ENCODE assay signal across 6 fruit fly cellular contexts in the genomic region with DNA sequence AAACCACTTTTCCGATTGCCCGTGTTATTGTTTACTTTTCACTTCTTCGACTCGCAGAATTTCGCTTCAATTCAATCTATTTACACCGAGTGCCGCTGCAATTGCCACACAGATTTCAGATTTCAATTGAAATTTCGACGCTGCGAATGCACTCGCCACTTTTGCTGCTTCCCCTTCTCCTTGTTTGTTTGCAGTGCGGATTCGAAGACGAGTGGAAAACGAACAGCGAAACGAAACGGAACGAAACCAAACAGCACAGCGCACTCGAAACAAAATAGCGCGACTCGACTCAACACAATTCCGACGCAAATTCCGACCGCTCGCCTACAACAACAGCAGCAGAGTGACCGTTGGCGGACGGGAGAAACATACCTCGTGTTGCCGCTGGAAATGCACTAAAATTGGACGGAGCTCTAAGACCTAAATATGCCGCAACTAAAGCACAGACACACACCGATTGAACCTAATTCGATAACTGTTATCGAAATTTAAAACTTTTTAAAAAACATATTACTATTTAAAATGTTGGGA.
A peak's percentile ranks its signal among the peaks of the same experiment; 100 is the strongest.
TF ChIP-seq lines count a peak whose summit lies in the region.

A gene (minus strand): TSS at position 345 of the 531 bp plus-strand sequence.

- TF ChIP-seq CTCF in S2 (optimal IDR thresholded peaks at IDR 0.05; lab: Kevin White, UChicago): peak; percentile 41 to 49
- peak; percentile 45 for TF ChIP-seq CTCF in whole organism, embryonic (GFP tag; optimal IDR thresholded peaks at IDR 0.05; lab: Kevin White, UChicago)

TF ChIP-seq in whole organism, adult, 20 proteins besides CTCF, POLR2A, EP300 and RAD21:
- TF ChIP-seq CG12768 (GFP tag; optimal IDR thresholded peaks at IDR 0.05; lab: Kevin White, UChicago): peak; percentile 23
- no peak for TF ChIP-seq CG5204 (GFP tag; optimal IDR thresholded peaks at IDR 0.05; lab: Kevin White, UChicago)
- peak; percentile 60 for TF ChIP-seq tj (GFP tag; optimal IDR thresholded peaks at IDR 0.05; lab: Kevin White, UChicago)
- TF ChIP-seq CG7045 (GFP tag; optimal IDR thresholded peaks at IDR 0.05; lab: Kevin White, UChicago): peak; percentile 2
- TF ChIP-seq ovo (GFP tag; optimal IDR thresholded peaks at IDR 0.05; lab: Kevin White, UChicago): no peak
- TF ChIP-seq CG1620 (GFP tag; optimal IDR thresholded peaks at IDR 0.05; lab: Kevin White, UChicago): peak; percentile 55
- TF ChIP-seq CG11617 (GFP tag; optimal IDR thresholded peaks at IDR 0.05; lab: Kevin White, UChicago): peak; percentile 14
- peak; percentile 66 for TF ChIP-seq bab1 (GFP tag; optimal IDR thresholded peaks at IDR 0.05; lab: Kevin White, UChicago)
- TF ChIP-seq Clk (GFP tag; optimal IDR thresholded peaks at IDR 0.05; lab: Kevin White, UChicago): no peak
- no peak for TF ChIP-seq toe (GFP tag; optimal IDR thresholded peaks at IDR 0.05; lab: Kevin White, UChicago)
- no peak for TF ChIP-seq Crg-1 (GFP tag; optimal IDR thresholded peaks at IDR 0.05; lab: Kevin White, UChicago)
- TF ChIP-seq CG33017 (tag; optimal IDR thresholded peaks at IDR 0.05; lab: Kevin White, UChicago): peak; percentile 26
- TF ChIP-seq CG7101 (tag; optimal IDR thresholded peaks at IDR 0.05; lab: Kevin White, UChicago): peak; percentile 62
- peak; percentile 75 for TF ChIP-seq Mnt (GFP tag; optimal IDR thresholded peaks at IDR 0.05; lab: Kevin White, UChicago)
- TF ChIP-seq Hr96 (GFP tag; optimal IDR thresholded peaks at IDR 0.05; lab: Kevin White, UChicago): peak; percentile 16
- TF ChIP-seq cic (GFP tag; optimal IDR thresholded peaks at IDR 0.05; lab: Kevin White, UChicago): peak; percentile 27
- TF ChIP-seq CG14711 (tag; optimal IDR thresholded peaks at IDR 0.05; lab: Kevin White, UChicago): peak; percentile 60

TF ChIP-seq in whole organism, embryonic, 481 proteins besides CTCF, POLR2A, EP300 and RAD21 (continues in another document):
- TF ChIP-seq Meics (GFP tag; optimal IDR thresholded peaks at IDR 0.05; lab: Kevin White, UChicago) (peak; percentile 11), E2f2 (GFP tag; IDR thresholded peaks at IDR 0.05; lab: Robert Waterston, UW) (peak; percentile 97), CG2202 (tag; optimal IDR thresholded peaks at IDR 0.05; lab: Kevin White, UChicago) (peak; percentile 34), Stat92E (GFP tag; optimal IDR thresholded peaks at IDR 0.05; lab: Kevin White, UChicago) (peak in 1 of 3 experiments; percentile 79), zf30C (GFP tag; optimal IDR thresholded peaks at IDR 0.05; lab: Kevin White, UChicago) (peak; percentile 38), dm (GFP tag; optimal IDR thresholded peaks at IDR 0.05; lab: Kevin White, UChicago) (peak; percentile 14), chinmo (GFP tag; IDR thresholded peaks at IDR 0.05; lab: Robert Waterston, UW; ENCODE audit: partially characterized antibody) (peak; percentile 87), psq (GFP tag; optimal IDR thresholded peaks at IDR 0.05; lab: Kevin White, UChicago) (peak; percentile 34), gsb-n (tag; optimal IDR thresholded peaks at IDR 0.05; lab: Kevin White, UChicago) (peak; percentile 39), CG17829 (tag; optimal IDR thresholded peaks at IDR 0.05; lab: Kevin White, UChicago) (peak; percentile 58), pfk (GFP tag; optimal IDR thresholded peaks at IDR 0.05; lab: Kevin White, UChicago) (peak; percentile 99), NfI (GFP tag; optimal IDR thresholded peaks at IDR 0.05; lab: Kevin White, UChicago) (peak; percentile 34), Dref (GFP tag; IDR thresholded peaks at IDR 0.05; lab: Robert Waterston, UW) (peak; percentile 95), Ets97D (GFP tag; optimal IDR thresholded peaks at IDR 0.05; lab: Kevin White, UChicago) (peak; percentile 66), CG2889 (GFP tag; IDR thresholded peaks at IDR 0.05; lab: Robert Waterston, UW) (no peak), CG9876 (GFP tag; optimal IDR thresholded peaks at IDR 0.05; lab: Kevin White, UChicago) (peak; percentile 8)

TF ChIP-seq in whole organism, prepupa, 60 proteins besides CTCF, POLR2A, EP300 and RAD21 (continues in another document):
- TF ChIP-seq Lpt (GFP tag; optimal IDR thresholded peaks at IDR 0.05; lab: Kevin White, UChicago): peak; percentile 40
- TF ChIP-seq CG1621 (tag; optimal IDR thresholded peaks at IDR 0.05; lab: Kevin White, UChicago): peak; percentile 13
- TF ChIP-seq CG3032 (tag; optimal IDR thresholded peaks at IDR 0.05; lab: Kevin White, UChicago): peak; percentile 11
- TF ChIP-seq fd85E (GFP tag; optimal IDR thresholded peaks at IDR 0.05; lab: Kevin White, UChicago): no peak
- no peak for TF ChIP-seq CG7368 (GFP tag; optimal IDR thresholded peaks at IDR 0.05; lab: Kevin White, UChicago)
- TF ChIP-seq CG6854 (GFP tag; optimal IDR thresholded peaks at IDR 0.05; lab: Kevin White, UChicago): peak; percentile 70
- peak; percentile 21 for TF ChIP-seq net (GFP tag; optimal IDR thresholded peaks at IDR 0.05; lab: Kevin White, UChicago)
- TF ChIP-seq ss (GFP tag; optimal IDR thresholded peaks at IDR 0.05; lab: Kevin White, UChicago): peak; percentile 38 to 48
- TF ChIP-seq lz (GFP tag; optimal IDR thresholded peaks at IDR 0.05; lab: Kevin White, UChicago): peak; percentile 19
- peak; percentile 13; the same call in 1 of the 3 replicates for TF ChIP-seq CG8119 (GFP tag; IDR thresholded peaks at IDR 0.05; lab: Robert Waterston, UW)
- TF ChIP-seq CG6163 (GFP tag; IDR thresholded peaks at IDR 0.05; lab: Robert Waterston, UW): peak; percentile 64
- peak; percentile 4 for TF ChIP-seq CG16779 (tag; optimal IDR thresholded peaks at IDR 0.05; lab: Kevin White, UChicago)
- peak; percentile 51; the same call in 1 of the 3 replicates for TF ChIP-seq eg (GFP tag; IDR thresholded peaks at IDR 0.05; lab: Robert Waterston, UW)
- TF ChIP-seq topi (GFP tag; optimal IDR thresholded peaks at IDR 0.05; lab: Kevin White, UChicago): peak; percentile 18
- TF ChIP-seq Ets96B (tag; optimal IDR thresholded peaks at IDR 0.05; lab: Kevin White, UChicago): no peak
- TF ChIP-seq CG9139 (GFP tag; optimal IDR thresholded peaks at IDR 0.05; lab: Kevin White, UChicago): peak; percentile 33
- no peak for TF ChIP-seq CG32006 (GFP tag; optimal IDR thresholded peaks at IDR 0.05; lab: Kevin White, UChicago)
- no peak for TF ChIP-seq CG11294 (GFP tag; IDR thresholded peaks at IDR 0.05; lab: Robert Waterston, UW)

TF ChIP-seq in whole organism, pupa, 21 proteins besides CTCF, POLR2A, EP300 and RAD21 (continues in another document):
- TF ChIP-seq fd96Ca (GFP tag; IDR thresholded peaks at IDR 0.05; lab: Robert Waterston, UW) (no peak; the same call in 2 of the 3 replicates), CG10348 (GFP tag; IDR thresholded peaks at IDR 0.05; lab: Robert Waterston, UW) (no peak), Pif1B (GFP tag; optimal IDR thresholded peaks at IDR 0.05; lab: Kevin White, UChicago) (no peak), CG8159 (tag; optimal IDR thresholded peaks at IDR 0.05; lab: Kevin White, UChicago) (peak; percentile 7), EcR (GFP tag; optimal IDR thresholded peaks at IDR 0.05; lab: Kevin White, UChicago) (peak; percentile 53), CG8301 (tag; optimal IDR thresholded peaks at IDR 0.05; lab: Kevin White, UChicago) (no peak), D1 (tag; optimal IDR thresholded peaks at IDR 0.05; lab: Kevin White, UChicago) (no peak), CG34367 (tag; optimal IDR thresholded peaks at IDR 0.05; lab: Kevin White, UChicago) (no peak), Ets98B (GFP tag; IDR thresholded peaks at IDR 0.05; lab: Robert Waterston, UW) (peak; percentile 64; the same call in 1 of the 2 replicates), Pif1A (GFP tag; optimal IDR thresholded peaks at IDR 0.05; lab: Kevin White, UChicago) (no peak), CG32121 (GFP tag; IDR thresholded peaks at IDR 0.05; lab: Robert Waterston, UW) (peak; percentile 16; the same call in 1 of the 2 replicates), CG4496 (GFP tag; IDR thresholded peaks at IDR 0.05; lab: Robert Waterston, UW) (peak; percentile 74), gl (tag; optimal IDR thresholded peaks at IDR 0.05; lab: Kevin White, UChicago) (peak; percentile 13), CG9948 (tag; optimal IDR thresholded peaks at IDR 0.05; lab: Kevin White, UChicago) (no peak), Snoo (tag; optimal IDR thresholded peaks at IDR 0.05; lab: Kevin White, UChicago) (peak; percentile 14), rn (GFP tag; IDR thresholded peaks at IDR 0.05; lab: Robert Waterston, UW) (no peak), CG14655 (GFP tag; optimal IDR thresholded peaks at IDR 0.05; lab: Kevin White, UChicago) (no peak), CG15710 (tag; optimal IDR thresholded peaks at IDR 0.05; lab: Kevin White, UChicago) (peak; percentile 7), CG13204 (GFP tag; optimal IDR thresholded peaks at IDR 0.05; lab: Kevin White, UChicago) (peak; percentile 48)

TF ChIP-seq in whole organism, wandering third instar larva, 38 proteins besides CTCF, POLR2A, EP300 and RAD21 (continues in another document):
- TF ChIP-seq br (GFP tag; optimal IDR thresholded peaks at IDR 0.05; lab: Kevin White, UChicago): peak; percentile 55
- no peak for TF ChIP-seq Rel (GFP tag; optimal IDR thresholded peaks at IDR 0.05; lab: Kevin White, UChicago)
- peak; percentile 26 for TF ChIP-seq Rel (tag; optimal IDR thresholded peaks at IDR 0.05; lab: Kevin White, UChicago)
- TF ChIP-seq jim (GFP tag; optimal IDR thresholded peaks at IDR 0.05; lab: Kevin White, UChicago): peak; percentile 61
- peak; percentile 68 for TF ChIP-seq Sp1 (GFP tag; optimal IDR thresholded peaks at IDR 0.05; lab: Kevin White, UChicago)
- peak; percentile 17 for TF ChIP-seq Dif (GFP tag; optimal IDR thresholded peaks at IDR 0.05; lab: Kevin White, UChicago; ENCODE audit: partially characterized antibody)
- peak; percentile 20 for TF ChIP-seq rgr (GFP tag; optimal IDR thresholded peaks at IDR 0.05; lab: Kevin White, UChicago)
- TF ChIP-seq N (GFP tag; optimal IDR thresholded peaks at IDR 0.05; lab: Kevin White, UChicago): no peak
- no peak for TF ChIP-seq GATAd (GFP tag; optimal IDR thresholded peaks at IDR 0.05; lab: Kevin White, UChicago)
- TF ChIP-seq brk (GFP tag; optimal IDR thresholded peaks at IDR 0.05; lab: Kevin White, UChicago): no peak
- peak; percentile 1 for TF ChIP-seq dsf (GFP tag; optimal IDR thresholded peaks at IDR 0.05; lab: Kevin White, UChicago; ENCODE audit: borderline replicate concordance)
- no peak for TF ChIP-seq CG9705 (GFP tag; optimal IDR thresholded peaks at IDR 0.05; lab: Kevin White, UChicago)
- no peak for TF ChIP-seq HLH106 (tag; optimal IDR thresholded peaks at IDR 0.05; lab: Kevin White, UChicago)
- peak; percentile 75 for TF ChIP-seq psq (GFP tag; optimal IDR thresholded peaks at IDR 0.05; lab: Kevin White, UChicago)
- no peak for TF ChIP-seq tai (GFP tag; optimal IDR thresholded peaks at IDR 0.05; lab: Kevin White, UChicago)
- peak; percentile 55 for TF ChIP-seq Hr83 (GFP tag; optimal IDR thresholded peaks at IDR 0.05; lab: Kevin White, UChicago; ENCODE audit: poor library complexity, severe bottlenecking)
- TF ChIP-seq Myc (optimal IDR thresholded peaks at IDR 0.05; lab: Kevin White, UChicago): peak; percentile 5
- TF ChIP-seq h (GFP tag; optimal IDR thresholded peaks at IDR 0.05; lab: Kevin White, UChicago): peak; percentile 46
- no peak for TF ChIP-seq woc (GFP tag; optimal IDR thresholded peaks at IDR 0.05; lab: Kevin White, UChicago)
- TF ChIP-seq Hnf4 (GFP tag; optimal IDR thresholded peaks at IDR 0.05; lab: Kevin White, UChicago): peak; percentile 41
- TF ChIP-seq fru (GFP tag; optimal IDR thresholded peaks at IDR 0.05; lab: Kevin White, UChicago): peak; percentile 8
